Fruit fly (Drosophila melanogaster) whole organism, prepupa: ENCODE data around the gene Hs2st.

ENCODE experiments used
- CG10669 ChIP-seq: fragments of 200-800 bp; sonication (Bioruptor generic); optimal IDR thresholded peaks from 3 replicates; lab custom pipeline; 2018; ENCODE audit warnings: missing biosample characterization, mild to moderate bottlenecking, missing genetic modification characterization, moderate library complexity
- CG11294 ChIP-seq: fragments of 200-800 bp; sonication (Bioruptor generic); IDR thresholded peaks from 2 replicates; pipeline ENCODE4 v1.3.6; 2022; ENCODE audit warnings: missing biosample characterization, missing genetic modification characterization
- CG11762 ChIP-seq: fragments of 200-800 bp; sonication (Bioruptor generic); optimal IDR thresholded peaks from 3 replicates; lab custom pipeline; 2016; ENCODE audit warnings: missing biosample characterization, missing genetic modification characterization; ENCODE audit not compliant: insufficient read depth
- CG11902 ChIP-seq: fragments of 200-800 bp; sonication (Bioruptor generic); optimal IDR thresholded peaks from 3 replicates; lab custom pipeline; 2016; ENCODE audit warnings: missing biosample characterization, missing genetic modification characterization
- CG15336 ChIP-seq: fragments of 200-800 bp; sonication (Bioruptor generic); IDR thresholded peaks from 2 replicates; pipeline ENCODE4 v1.3.6; 2022; ENCODE audit warnings: missing biosample characterization, missing genetic modification characterization
- CG1621 ChIP-seq: fragments of 200-800 bp; sonication (Bioruptor generic); optimal IDR thresholded peaks from 3 replicates; lab custom pipeline; 2018; ENCODE audit warnings: missing biosample characterization, mild to moderate bottlenecking, missing genetic modification characterization
- CG16779 ChIP-seq: fragments of 200-800 bp; sonication (Bioruptor generic); optimal IDR thresholded peaks from 3 replicates; lab custom pipeline; 2017; ENCODE audit warnings: missing biosample characterization, mild to moderate bottlenecking, missing genetic modification characterization
- CG3032 ChIP-seq: fragments of 200-800 bp; optimal IDR thresholded peaks from 2 replicates; lab custom pipeline; 2019; ENCODE audit warnings: missing biosample characterization, mild to moderate bottlenecking, missing genetic modification characterization, moderate library complexity
- CG31627 ChIP-seq: fragments of 200-800 bp; sonication (Bioruptor generic); optimal IDR thresholded peaks from 3 replicates; lab custom pipeline; 2016; ENCODE audit warnings: missing biosample characterization, missing genetic modification characterization
- CG34406 ChIP-seq: fragments of 200-800 bp; sonication (Bioruptor generic); optimal IDR thresholded peaks from 3 replicates; lab custom pipeline; 2016; ENCODE audit warnings: missing biosample characterization, missing genetic modification characterization
- CG3919 ChIP-seq: fragments of 200-800 bp; sonication (Bioruptor generic); optimal IDR thresholded peaks from 3 replicates; lab custom pipeline; 2016; ENCODE audit warnings: missing biosample characterization, missing genetic modification characterization
- CG4318 ChIP-seq: fragments of 200-800 bp; sonication (Bioruptor generic); optimal IDR thresholded peaks from 3 replicates; lab custom pipeline; 2017; ENCODE audit warnings: missing biosample characterization, mild to moderate bottlenecking, missing genetic modification characterization
- CG6163 ChIP-seq: fragments of 200-800 bp; sonication (Bioruptor generic); IDR thresholded peaks from 3 replicates; pipeline ENCODE4 v1.3.6; 2022; ENCODE audit warnings: missing biosample characterization, missing genetic modification characterization
- CG6276 ChIP-seq: fragments of 200-800 bp; sonication (Bioruptor generic); optimal IDR thresholded peaks from 2 replicates; lab custom pipeline; 2017; ENCODE audit warnings: missing biosample characterization, mild to moderate bottlenecking, missing genetic modification characterization
- CG6792 ChIP-seq: fragments of 200-800 bp; sonication (Bioruptor generic); optimal IDR thresholded peaks from 3 replicates; lab custom pipeline; 2016; ENCODE audit warnings: missing biosample characterization, missing genetic modification characterization
- CG6854 ChIP-seq: fragments of 200-800 bp; sonication (Bioruptor generic); optimal IDR thresholded peaks from 2 replicates; lab custom pipeline; 2017; ENCODE audit warnings: missing biosample characterization, mild to moderate bottlenecking, missing genetic modification characterization
- CG7368 ChIP-seq: fragments of 200-800 bp; sonication (Bioruptor generic); optimal IDR thresholded peaks from 3 replicates; lab custom pipeline; 2016; ENCODE audit warnings: missing biosample characterization, missing genetic modification characterization
- CG8119 ChIP-seq: fragments of 200-800 bp; sonication (Bioruptor generic); IDR thresholded peaks from 3 replicates; pipeline ENCODE4 v1.3.6; 2022; ENCODE audit warnings: missing biosample characterization, missing genetic modification characterization
- CG8319 ChIP-seq: fragments of 200-800 bp; sonication (Bioruptor generic); optimal IDR thresholded peaks from 3 replicates; lab custom pipeline; 2016; ENCODE audit warnings: missing biosample characterization, missing genetic modification characterization
- CG8632 ChIP-seq: fragments of 200-800 bp; sonication (Bioruptor generic); optimal IDR thresholded peaks from 3 replicates; lab custom pipeline; 2016; ENCODE audit warnings: missing biosample characterization, missing genetic modification characterization
- Eip75B ChIP-seq: fragments of 200-800 bp; sonication (Bioruptor generic); optimal IDR thresholded peaks from 3 replicates; lab custom pipeline; 2016; ENCODE audit warnings: missing biosample characterization, missing genetic modification characterization
- Eip78C ChIP-seq: fragments of 200-800 bp; sonication (Bioruptor generic); peaks from one replicate; lab custom pipeline; 2016; ENCODE audit warnings: missing biosample characterization, missing genetic modification characterization
- Eip93F ChIP-seq: fragments of 200-800 bp; sonication (Bioruptor generic); optimal IDR thresholded peaks from 2 replicates; lab custom pipeline; 2016; ENCODE audit warnings: missing biosample characterization, mild to moderate bottlenecking, missing genetic modification characterization
- Ets21C ChIP-seq: fragments of 200-800 bp; sonication (Bioruptor generic); optimal IDR thresholded peaks from 3 replicates; lab custom pipeline; 2016; ENCODE audit warnings: missing biosample characterization, missing genetic modification characterization
- Ets96B ChIP-seq: fragments of 200-800 bp; optimal IDR thresholded peaks from 2 replicates; lab custom pipeline; 2019; ENCODE audit warnings: missing biosample characterization, mild to moderate bottlenecking, missing genetic modification characterization, moderate library complexity
- Gug ChIP-seq: fragments of 200-800 bp; sonication (Bioruptor generic); IDR thresholded peaks from 2 replicates; pipeline ENCODE4 v1.3.6; 2022; ENCODE audit warnings: missing biosample characterization, missing genetic modification characterization
- Met ChIP-seq: fragments of 200-800 bp; sonication (Bioruptor generic); optimal IDR thresholded peaks from 3 replicates; lab custom pipeline; 2016; ENCODE audit warnings: missing biosample characterization, missing genetic modification characterization
- OdsH ChIP-seq: fragments of 200-800 bp; sonication (Bioruptor generic); optimal IDR thresholded peaks from 3 replicates; lab custom pipeline; 2016; ENCODE audit warnings: missing biosample characterization, missing genetic modification characterization
- Smox ChIP-seq: fragments of 200-800 bp; sonication (Bioruptor generic); optimal IDR thresholded peaks from 3 replicates; lab custom pipeline; 2016; ENCODE audit warnings: missing biosample characterization, missing genetic modification characterization
- Sox102F ChIP-seq: fragments of 200-800 bp; sonication (Bioruptor generic); optimal IDR thresholded peaks from 2 replicates; lab custom pipeline; 2016; ENCODE audit warnings: missing biosample characterization, mild to moderate bottlenecking, missing genetic modification characterization
- Sox14 ChIP-seq: fragments of 200-800 bp; sonication (Bioruptor generic); optimal IDR thresholded peaks from 3 replicates; lab custom pipeline; 2016; ENCODE audit warnings: missing biosample characterization, missing genetic modification characterization
- achi ChIP-seq: fragments of 200-800 bp; sonication (Bioruptor generic); optimal IDR thresholded peaks from 3 replicates; lab custom pipeline; 2016; ENCODE audit warnings: missing biosample characterization, missing genetic modification characterization
- acj6 ChIP-seq: fragments of 200-800 bp; sonication (Bioruptor generic); optimal IDR thresholded peaks from 3 replicates; lab custom pipeline; 2016; ENCODE audit warnings: missing biosample characterization, missing genetic modification characterization
- cyc ChIP-seq: fragments of 200-800 bp; sonication (Bioruptor generic); optimal IDR thresholded peaks from 3 replicates; lab custom pipeline; 2016; ENCODE audit warnings: missing biosample characterization, missing genetic modification characterization
- dac ChIP-seq: fragments of 200-800 bp; sonication (Bioruptor generic); optimal IDR thresholded peaks from 2 replicates; lab custom pipeline; 2017; ENCODE audit warnings: missing biosample characterization, mild to moderate bottlenecking, missing genetic modification characterization
- dsx ChIP-seq: fragments of 200-800 bp; optimal IDR thresholded peaks from 3 replicates; lab custom pipeline; 2019; ENCODE audit warnings: missing biosample characterization, mild to moderate bottlenecking, missing genetic modification characterization, moderate library complexity; ENCODE audit not compliant: poor library complexity, severe bottlenecking
- esn ChIP-seq: fragments of 200-800 bp; sonication (Bioruptor generic); optimal IDR thresholded peaks from 2 replicates; lab custom pipeline; 2016; ENCODE audit warnings: missing biosample characterization, mild to moderate bottlenecking, missing genetic modification characterization, moderate library complexity
- fd59A ChIP-seq: fragments of 200-800 bp; sonication (Bioruptor generic); optimal IDR thresholded peaks from 2 replicates; lab custom pipeline; 2017; ENCODE audit warnings: missing biosample characterization, mild to moderate bottlenecking, missing genetic modification characterization, missing genetic modification reagents
- fd85E ChIP-seq: fragments of 200-800 bp; sonication (Bioruptor generic); optimal IDR thresholded peaks from 3 replicates; lab custom pipeline; 2016; ENCODE audit warnings: missing biosample characterization, missing genetic modification characterization
- fkh ChIP-seq: fragments of 200-800 bp; sonication (Bioruptor generic); optimal IDR thresholded peaks from 3 replicates; lab custom pipeline; 2017; ENCODE audit warnings: missing biosample characterization, mild to moderate bottlenecking, missing genetic modification characterization, moderate library complexity
- lz ChIP-seq: fragments of 200-800 bp; sonication (Bioruptor generic); optimal IDR thresholded peaks from 3 replicates; lab custom pipeline; 2016; ENCODE audit warnings: missing biosample characterization, missing genetic modification characterization
- net ChIP-seq: fragments of 200-800 bp; sonication (Bioruptor generic); optimal IDR thresholded peaks from 3 replicates; lab custom pipeline; 2016; ENCODE audit warnings: missing biosample characterization, missing genetic modification characterization
- pdm3 ChIP-seq: fragments of 200-800 bp; sonication (Bioruptor generic); optimal IDR thresholded peaks from 3 replicates; lab custom pipeline; 2016; ENCODE audit warnings: missing biosample characterization, missing genetic modification characterization
- salr ChIP-seq, 2 experiments: fragments of 200-800 bp; sonication (Bioruptor generic); optimal IDR thresholded peaks; 3 replicates each; lab custom pipeline; 2016 to 2018; ENCODE audit warnings: missing biosample characterization in 2 of 2, missing genetic modification characterization in 2 of 2, mild to moderate bottlenecking in 1 of 2
- spab ChIP-seq: fragments of 200-800 bp; sonication (Bioruptor generic); optimal IDR thresholded peaks from 2 replicates; lab custom pipeline; 2017; ENCODE audit warnings: missing biosample characterization, mild to moderate bottlenecking, missing genetic modification characterization, missing genetic modification reagents
- ss ChIP-seq, 2 experiments: fragments of 200-800 bp; sonication (Bioruptor generic); optimal IDR thresholded peaks; 2 replicates in 1 of 2; 3 replicates in 1 of 2; lab custom pipeline; 2017 to 2018; ENCODE audit warnings: mild to moderate bottlenecking in 2 of 2, missing biosample characterization in 2 of 2, missing genetic modification characterization in 2 of 2, moderate library complexity in 1 of 2
- svp ChIP-seq: fragments of 200-800 bp; sonication (Bioruptor generic); peaks from one replicate; lab custom pipeline; 2016; ENCODE audit warnings: missing biosample characterization, missing genetic modification characterization
- topi ChIP-seq: fragments of 200-800 bp; sonication (Bioruptor generic); optimal IDR thresholded peaks from 3 replicates; lab custom pipeline; 2016; ENCODE audit warnings: missing biosample characterization, missing genetic modification characterization
- vri ChIP-seq: fragments of 200-800 bp; sonication (Bioruptor generic); optimal IDR thresholded peaks from 3 replicates; lab custom pipeline; 2016; ENCODE audit warnings: missing biosample characterization, mild to moderate bottlenecking, missing genetic modification characterization

Gene Hs2st

DNA sequence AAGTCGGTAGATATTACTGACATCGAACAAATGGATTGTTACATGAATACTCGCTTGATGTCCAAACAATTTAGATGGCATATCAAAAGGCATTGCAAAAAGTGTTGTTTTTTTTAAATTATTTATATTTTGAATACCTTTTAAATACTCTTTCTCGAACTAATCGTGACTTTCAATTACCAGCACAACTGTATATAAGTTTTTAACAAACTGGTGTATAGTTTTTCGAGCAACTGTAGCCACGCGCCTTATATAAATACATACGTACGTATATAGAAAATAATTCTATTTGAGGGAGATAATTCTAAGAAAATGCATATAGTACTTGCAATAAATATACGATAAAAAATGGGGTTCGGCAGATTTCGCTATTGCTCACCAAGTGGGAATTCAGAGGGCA lies 4.3 kb downstream of the Hs2st start:
- TF ChIP-seq Eip78C (GFP tag; lab: Kevin White, UChicago), result peak; percentile 43
- TF ChIP-seq spab, result no peak

- TF ChIP-seq cyc (GFP tag; lab: Kevin White, UChicago), result peak; percentile 36
- TF ChIP-seq CG8319 (GFP tag; lab: Kevin White, UChicago), result peak; percentile 7
- TF ChIP-seq CG10669 (GFP tag; lab: Kevin White, UChicago), result peak; percentile 44
- no peak for TF ChIP-seq CG6854 (GFP tag; lab: Kevin White, UChicago)
- no peak for TF ChIP-seq vri (GFP tag; lab: Kevin White, UChicago)
- peak; percentile 83 for TF ChIP-seq achi (GFP tag; lab: Kevin White, UChicago)
- TF ChIP-seq CG6276 (GFP tag; lab: Kevin White, UChicago), result no peak
- TF ChIP-seq CG1621 (tag; lab: Kevin White, UChicago), result peak; percentile 59
- peak; percentile 67 for TF ChIP-seq dac (GFP tag; lab: Kevin White, UChicago)
- peak; percentile 77 for TF ChIP-seq Sox14 (GFP tag; lab: Kevin White, UChicago)
- peak; percentile 48 for TF ChIP-seq CG3919
- peak; percentile 74 for TF ChIP-seq CG15336
- TF ChIP-seq CG11762, result no peak
- TF ChIP-seq Eip78C (GFP tag; lab: Kevin White, UChicago), result peak; percentile 92
- TF ChIP-seq ss (GFP tag; optimal IDR thresholded peaks at IDR 0.05; lab: Kevin White, UChicago), result no peak
- no peak for TF ChIP-seq fkh (GFP tag; lab: Kevin White, UChicago)
- TF ChIP-seq CG6792 (GFP tag; lab: Kevin White, UChicago), result peak; percentile 3
- TF ChIP-seq spab, result peak; percentile 27
- peak; percentile 49 for TF ChIP-seq topi (GFP tag; lab: Kevin White, UChicago)
- TF ChIP-seq CG8632 (GFP tag; lab: Kevin White, UChicago), result peak; percentile 21
- peak; percentile 83 for TF ChIP-seq OdsH
- no peak for TF ChIP-seq lz (GFP tag; lab: Kevin White, UChicago)
- peak; percentile 65 for TF ChIP-seq Ets21C (GFP tag; lab: Kevin White, UChicago)
- peak; percentile 23 for TF ChIP-seq Eip75B (GFP tag; lab: Kevin White, UChicago)
- TF ChIP-seq Gug (GFP tag; lab: Robert Waterston, UW), result no peak; the same call in 1 of the 2 replicates
- TF ChIP-seq esn (GFP tag; lab: Kevin White, UChicago), result no peak
- peak; percentile 33 for TF ChIP-seq CG16779 (tag; lab: Kevin White, UChicago)
- TF ChIP-seq Sox102F (GFP tag; lab: Kevin White, UChicago), result peak; percentile 16
- TF ChIP-seq CG34406 (GFP tag; lab: Kevin White, UChicago), result peak; percentile 74
- TF ChIP-seq svp (GFP tag; lab: Kevin White, UChicago), result peak; percentile 68
- peak; percentile 22 for TF ChIP-seq CG11902
- peak; percentile 61 for TF ChIP-seq pdm3
- TF ChIP-seq fd59A (GFP tag; lab: Kevin White, UChicago), result peak; percentile 73
- peak; percentile 86 for TF ChIP-seq net (GFP tag; lab: Kevin White, UChicago)
- peak; percentile 48 for TF ChIP-seq Smox (GFP tag; lab: Kevin White, UChicago)
- TF ChIP-seq Met (GFP tag; lab: Kevin White, UChicago), result no peak
- peak; percentile 7 for TF ChIP-seq CG7368 (GFP tag; lab: Kevin White, UChicago)
- peak; percentile 81 for TF ChIP-seq Ets96B
- TF ChIP-seq CG31627 (GFP tag; lab: Kevin White, UChicago), result peak; percentile 11
- TF ChIP-seq fd85E (GFP tag; lab: Kevin White, UChicago), result peak; percentile 12
- TF ChIP-seq dsx (GFP tag; lab: Kevin White, UChicago), result peak; percentile 5
- TF ChIP-seq CG6163 (GFP tag; lab: Robert Waterston, UW), result peak; percentile 71
- peak; percentile 34 to 75 for TF ChIP-seq salr (GFP tag; optimal IDR thresholded peaks at IDR 0.05; lab: Kevin White, UChicago)
- TF ChIP-seq CG3032 (tag; lab: Kevin White, UChicago), result peak; percentile 54
- TF ChIP-seq CG11294 (GFP tag; lab: Robert Waterston, UW), result no peak
- TF ChIP-seq CG8119, result peak; percentile 77
- peak; percentile 74 for TF ChIP-seq acj6 (GFP tag; lab: Kevin White, UChicago)
- TF ChIP-seq CG4318, result peak; percentile 68
- TF ChIP-seq Eip93F, result no peak
Measured at dm6 chr2L:19439598-19440230, 4.8 kb downstream of the Hs2st start.
